Fruit fly (Drosophila melanogaster): ENCODE data around the gene nyo.

DNA sequence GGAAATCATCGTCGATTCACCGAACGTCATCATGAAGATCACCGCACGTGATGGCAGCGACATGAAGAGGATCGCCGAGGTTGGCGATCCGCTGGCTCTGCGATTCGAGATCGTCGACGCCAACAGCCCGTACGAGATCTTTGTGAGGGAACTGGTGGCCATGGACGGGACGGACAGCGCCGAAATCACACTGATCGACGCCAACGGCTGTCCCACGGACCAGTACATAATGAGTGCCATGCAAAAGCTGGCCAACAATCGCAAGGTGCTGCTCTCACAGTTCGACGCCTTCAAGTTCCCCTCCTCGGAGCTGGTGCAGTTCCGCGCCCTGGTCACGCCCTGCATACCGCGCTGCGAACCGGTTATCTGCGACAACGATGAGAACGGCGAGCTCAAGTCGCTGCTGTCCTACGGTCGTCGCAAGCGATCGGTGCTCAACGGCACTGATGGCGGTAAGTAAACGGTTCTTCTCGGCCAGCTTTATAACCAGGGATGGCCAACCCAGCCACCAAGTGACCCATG, 38.0 kb upstream of the nyo start:
- TF ChIP-seq Atf3 (GFP tag; optimal IDR thresholded peaks at IDR 0.05) (no peak), gsb (GFP tag; IDR thresholded peaks at IDR 0.05) (no peak), Doc3 (GFP tag; IDR thresholded peaks at IDR 0.05; ENCODE audit: partially characterized antibody) (no peak)

Measured in whole organism, embryonic.